Worm (Caenorhabditis elegans) whole organism, L2 larva: ENCODE data around the gene F38H12.5.

Experiments used
- R02D3.7 ChIP-seq: fragments of 150-350 bp; optimal IDR thresholded peaks from 2 replicates; lab custom pipeline; 2014; ENCODE audit warnings: missing biosample characterization, missing genetic modification characterization
- alr-1 ChIP-seq: fragments of 150-350 bp; optimal IDR thresholded peaks from 2 replicates; lab custom pipeline; 2014; ENCODE audit warnings: missing biosample characterization, missing genetic modification characterization
- aly-2 ChIP-seq: fragments of 150-350 bp; optimal IDR thresholded peaks from 2 replicates; lab custom pipeline; 2014; ENCODE audit warnings: missing biosample characterization, missing genetic modification characterization
- ceh-82 ChIP-seq: fragments of 150-350 bp; optimal IDR thresholded peaks from 2 replicates; lab custom pipeline; 2014; ENCODE audit warnings: missing biosample characterization, missing genetic modification characterization
- lin-11 ChIP-seq: fragments of 150-350 bp; sonication (generic microtip); optimal IDR thresholded peaks from 2 replicates; lab custom pipeline; 2014; ENCODE audit warnings: missing biosample characterization, missing genetic modification characterization, inconsistent platforms, mixed read lengths
- lin-13 ChIP-seq: fragments of 150-350 bp; optimal IDR thresholded peaks from 2 replicates; lab custom pipeline; 2014; ENCODE audit warnings: missing biosample characterization, missing genetic modification reagents, missing genetic modification characterization
- lsy-2 ChIP-seq, 2 experiments: fragments of 150-350 bp in 1 of 2; sonication (generic microtip) in 1 of 2; optimal IDR thresholded peaks; 2 replicates each; lab custom pipeline; 2014 to 2017; ENCODE audit warnings: missing biosample characterization in 2 of 2, missing genetic modification characterization in 2 of 2
- nhr-6 ChIP-seq: fragments of 150-350 bp; optimal IDR thresholded peaks from 2 replicates; lab custom pipeline; 2014; ENCODE audit warnings: missing biosample characterization, missing genetic modification characterization
- unc-62 ChIP-seq: fragments of 150-350 bp; optimal IDR thresholded peaks from 2 replicates; lab custom pipeline; 2014; ENCODE audit warnings: missing biosample characterization, missing genetic modification reagents, missing genetic modification characterization
- zag-1 ChIP-seq: fragments of 150-350 bp; optimal IDR thresholded peaks from 2 replicates; lab custom pipeline; 2014; ENCODE audit warnings: missing biosample characterization, missing genetic modification characterization

DNA sequence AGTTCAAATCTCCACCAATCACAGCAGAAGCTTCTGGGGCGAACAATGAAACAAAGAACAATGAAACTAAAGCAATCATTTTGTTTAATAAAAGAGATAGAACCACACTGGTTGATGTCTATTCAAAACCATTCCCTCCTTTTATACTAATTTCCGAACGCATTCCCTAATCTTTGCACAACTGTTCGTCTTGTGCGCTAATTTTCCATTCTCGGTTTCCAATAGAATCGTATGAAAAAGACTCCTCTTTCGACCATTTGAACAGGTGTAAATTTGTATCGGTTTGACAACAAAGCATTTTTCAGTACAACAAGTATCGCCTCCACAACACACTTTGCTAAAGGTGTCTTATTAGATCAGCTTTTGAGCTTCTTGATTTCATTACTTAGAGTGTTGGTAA, 33.2 kb upstream of the F38H12.5 start, which contains the start of gene T05B4.8:
- TF ChIP-seq alr-1 (tag; lab: Kevin White, UChicago) (no peak), nhr-6 (no peak), lin-13 (GFP tag; lab: Kevin White, UChicago) (no peak), R02D3.7 (no peak), aly-2 (tag; lab: Kevin White, UChicago) (no peak), lsy-2 (tag; optimal IDR thresholded peaks at IDR 0.05; lab: Kevin White, UChicago) (no peak), ceh-82 (no peak), unc-62 (GFP tag; lab: Kevin White, UChicago) (no peak), zag-1 (tag; lab: Kevin White, UChicago) (no peak), lin-11 (tag; lab: Kevin White, UChicago) (no peak)
